Fruit fly (Drosophila melanogaster): Measurements from ENCODE around the gene Cyp28a5.

Cyp28a5 gene

dm6 chr2L:14024746-14025105 lies 47.6 kb downstream of the Cyp28a5 start (continued):
- TF ChIP-seq phol (tag; optimal IDR thresholded peaks at IDR 0.05), result peak; percentile 76
- no peak for TF ChIP-seq gt (GFP tag; IDR thresholded peaks at IDR 0.05)
- no peak for TF ChIP-seq HLH4C (GFP tag; IDR thresholded peaks at IDR 0.05; ENCODE audit: partially characterized antibody)
- peak; percentile 75 for TF ChIP-seq CG11504 (tag; optimal IDR thresholded peaks at IDR 0.05)
- no peak for TF ChIP-seq slp2 (GFP tag; optimal IDR thresholded peaks at IDR 0.05)
- TF ChIP-seq CG5953 (GFP tag; IDR thresholded peaks at IDR 0.05), result no peak
- peak; percentile 77 for TF ChIP-seq Ets65A (GFP tag)
- peak; percentile 38 for TF ChIP-seq Blimp-1 (GFP tag; optimal IDR thresholded peaks at IDR 0.05)
- TF ChIP-seq CG3847 (GFP tag; IDR thresholded peaks at IDR 0.05), result 0 out of 2 replicates have a peak, but pooled peaks have one; percentile 24
- 0 out of 2 replicates have a peak, but pooled peaks have one; percentile 4 for TF ChIP-seq al (GFP tag; IDR thresholded peaks at IDR 0.05)
- TF ChIP-seq dpn (GFP tag; optimal IDR thresholded peaks at IDR 0.05), result peak; percentile 12 to 23
- TF ChIP-seq CG5180 (GFP tag; optimal IDR thresholded peaks at IDR 0.05), result no peak
- peak; percentile 6 for TF ChIP-seq CG16815 (GFP tag; optimal IDR thresholded peaks at IDR 0.05)
- TF ChIP-seq CG12104 (GFP tag; optimal IDR thresholded peaks at IDR 0.05), result no peak
- peak; percentile 37 for TF ChIP-seq D19B (GFP tag; optimal IDR thresholded peaks at IDR 0.05)
- TF ChIP-seq Hand (GFP tag; optimal IDR thresholded peaks at IDR 0.05), result no peak
- TF ChIP-seq CG7786 (GFP tag; optimal IDR thresholded peaks at IDR 0.05), result peak; percentile 39
- TF ChIP-seq bab2 (GFP tag; optimal IDR thresholded peaks at IDR 0.05), result no peak
- no peak for TF ChIP-seq lola (GFP tag; optimal IDR thresholded peaks at IDR 0.05)
- TF ChIP-seq sens (GFP tag), result peak; percentile 72

dm6 chr2L:14025485-14025933 lies 48.4 kb downstream of the Cyp28a5 start:
- TF ChIP-seq twi (tag; optimal IDR thresholded peaks at IDR 0.05), result peak; percentile 93
- TF ChIP-seq salm (tag; optimal IDR thresholded peaks at IDR 0.05), result peak; percentile 73
- no peak for TF ChIP-seq eve (GFP tag; optimal IDR thresholded peaks at IDR 0.05)
- no peak for TF ChIP-seq CkIIα-i1 (GFP tag; IDR thresholded peaks at IDR 0.05)
- no peak for TF ChIP-seq gsb-n (tag; optimal IDR thresholded peaks at IDR 0.05)
- TF ChIP-seq Asciz (GFP tag; optimal IDR thresholded peaks at IDR 0.05), result no peak
- peak; percentile 34 for TF ChIP-seq CG8924 (tag; optimal IDR thresholded peaks at IDR 0.05)
- TF ChIP-seq Poxn (GFP tag; IDR thresholded peaks at IDR 0.05), result no peak
- no peak for TF ChIP-seq Chrac-16 (GFP tag; optimal IDR thresholded peaks at IDR 0.05)
- no peak for TF ChIP-seq Awh (GFP tag; IDR thresholded peaks at IDR 0.05)
- TF ChIP-seq pum (GFP tag; optimal IDR thresholded peaks at IDR 0.05), result no peak
- no peak for TF ChIP-seq tx (GFP tag; optimal IDR thresholded peaks at IDR 0.05)
- no peak for TF ChIP-seq onecut (GFP tag; IDR thresholded peaks at IDR 0.05)
- no peak; the same call in 1 of the 2 replicates for TF ChIP-seq bbx (GFP tag; IDR thresholded peaks at IDR 0.05; ENCODE audit: partially characterized antibody)
- TF ChIP-seq Dll (GFP tag; IDR thresholded peaks at IDR 0.05; ENCODE audit: partially characterized antibody), result peak; percentile 26; the same call in 1 of the 4 replicates
- peak; percentile 49; the same call in 1 of the 2 replicates for TF ChIP-seq rib (GFP tag; IDR thresholded peaks at IDR 0.05)
- TF ChIP-seq Med (GFP tag), result peak; percentile 61
- TF ChIP-seq Hr78 (GFP tag; optimal IDR thresholded peaks at IDR 0.05), result peak in 1 of 2 experiments; percentile 86
- TF ChIP-seq Adf1 (GFP tag; IDR thresholded peaks at IDR 0.05), result no peak
- TF ChIP-seq lmd (GFP tag; IDR thresholded peaks at IDR 0.05), result no peak
- no peak for TF ChIP-seq CG12219 (GFP tag; optimal IDR thresholded peaks at IDR 0.05)
- TF ChIP-seq tgo (GFP tag; IDR thresholded peaks at IDR 0.05), result no peak
- TF ChIP-seq Drgx (GFP tag; IDR thresholded peaks at IDR 0.05), result no peak
- TF ChIP-seq CG17359 (tag; optimal IDR thresholded peaks at IDR 0.05), result no peak
- no peak for TF ChIP-seq CG10565 (GFP tag; optimal IDR thresholded peaks at IDR 0.05)
- TF ChIP-seq Opbp (GFP tag; IDR thresholded peaks at IDR 0.05; ENCODE audit: partially characterized antibody), result 0 out of 3 replicates have a peak, but pooled peaks have one; percentile 28
- TF ChIP-seq nerfin-1 (tag; optimal IDR thresholded peaks at IDR 0.05), result peak; percentile 28
- no peak for TF ChIP-seq CG8359 (GFP tag; optimal IDR thresholded peaks at IDR 0.05; ENCODE audit: borderline replicate concordance)
- TF ChIP-seq Trl (optimal IDR thresholded peaks at IDR 0.05), result no peak
- no peak for TF ChIP-seq Trl (GFP tag; optimal IDR thresholded peaks at IDR 0.05)
- no peak for TF ChIP-seq unpg (GFP tag; optimal IDR thresholded peaks at IDR 0.05)
